Fruit fly (Drosophila melanogaster): Measurements from ENCODE around the gene CG10681.

The CG10681 gene

DNA sequence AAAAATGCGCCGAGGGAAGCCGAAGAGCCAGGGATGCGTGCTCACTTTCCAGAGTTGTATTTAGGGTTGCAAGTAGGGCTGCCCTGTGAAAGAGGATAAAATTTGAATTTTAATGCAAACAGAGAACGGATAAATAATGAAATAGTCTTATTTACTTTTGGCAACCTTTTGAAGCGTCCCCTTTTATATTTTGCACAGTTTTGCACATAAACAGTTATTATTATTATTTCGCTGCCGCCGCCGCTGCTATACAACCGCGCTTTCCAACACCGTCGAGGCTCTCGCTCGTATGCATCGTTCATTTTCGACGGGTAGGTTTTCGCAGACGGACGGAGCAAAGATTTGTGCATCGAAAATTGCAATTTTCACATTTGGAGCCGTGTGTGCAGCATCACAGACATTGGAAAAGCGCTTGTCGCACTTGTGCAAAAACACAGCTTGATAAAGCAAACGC lies 13.5 kb downstream of the CG10681 start, which contains the start of the genes sti and tral (continued):
- TF ChIP-seq croc (GFP tag; conservative IDR thresholded peaks at IDR 0.05) (peak; percentile 70), CG17912 (GFP tag; optimal IDR thresholded peaks at IDR 0.05) (peak; percentile 69), CTCF (GFP tag; optimal IDR thresholded peaks at IDR 0.05) (peak; percentile 74), exex (tag; optimal IDR thresholded peaks at IDR 0.05) (peak; percentile 64), mirr (GFP tag; optimal IDR thresholded peaks at IDR 0.05) (peak; percentile 84), CG2875 (GFP tag; optimal IDR thresholded peaks at IDR 0.05) (peak; percentile 39), cwo (GFP tag; optimal IDR thresholded peaks at IDR 0.05) (peak; percentile 77), ftz-f1 (GFP tag; optimal IDR thresholded peaks at IDR 0.05) (peak; percentile 75), CG8089 (GFP tag; optimal IDR thresholded peaks at IDR 0.05) (peak; percentile 89), Tbp (GFP tag; optimal IDR thresholded peaks at IDR 0.05) (peak; percentile 67), CG17328 (GFP tag; IDR thresholded peaks at IDR 0.05) (peak; percentile 68), ara (GFP tag; IDR thresholded peaks at IDR 0.05) (peak; percentile 87), ato (GFP tag; IDR thresholded peaks at IDR 0.05; ENCODE audit: partially characterized antibody) (no peak), trh (GFP tag; optimal IDR thresholded peaks at IDR 0.05) (peak; percentile 83), CG8388 (GFP tag; optimal IDR thresholded peaks at IDR 0.05) (peak; percentile 69), sna (GFP tag; IDR thresholded peaks at IDR 0.05; ENCODE audit: partially characterized antibody) (0 out of 2 replicates have a peak, but pooled peaks have one; percentile 17), CG17359 (tag; optimal IDR thresholded peaks at IDR 0.05) (peak; percentile 86), zen2 (GFP tag; IDR thresholded peaks at IDR 0.05; ENCODE audit: partially characterized antibody) (no peak), kah (GFP tag; optimal IDR thresholded peaks at IDR 0.05) (peak; percentile 36), CG11093 (GFP tag; IDR thresholded peaks at IDR 0.05) (peak; percentile 82), zfh1 (GFP tag; IDR thresholded peaks at IDR 0.05) (peak; percentile 86), CG6854 (GFP tag; optimal IDR thresholded peaks at IDR 0.05) (peak; percentile 58), disco-r (GFP tag; optimal IDR thresholded peaks at IDR 0.05) (peak; percentile 85), Bteb2 (GFP tag; optimal IDR thresholded peaks at IDR 0.05) (peak; percentile 90), Aef1 (GFP tag; IDR thresholded peaks at IDR 0.05) (peak; percentile 84), sim (GFP tag; IDR thresholded peaks at IDR 0.05) (no peak; the same call in 1 of the 2 replicates), CG31441 (GFP tag; IDR thresholded peaks at IDR 0.05) (peak; percentile 83; the same call in 1 of the 2 replicates), Sox102F (GFP tag; optimal IDR thresholded peaks at IDR 0.05) (peak; percentile 83), Blimp-1 (GFP tag; optimal IDR thresholded peaks at IDR 0.05) (peak; percentile 76), CG13287 (GFP tag; IDR thresholded peaks at IDR 0.05; ENCODE audit: partially characterized antibody) (peak; percentile 44; the same call in 1 of the 2 replicates), crol (GFP tag; IDR thresholded peaks at IDR 0.05) (no peak), Meics (GFP tag; optimal IDR thresholded peaks at IDR 0.05) (peak; percentile 88), ham (GFP tag; IDR thresholded peaks at IDR 0.05) (peak; percentile 52; the same call in 1 of the 2 replicates), lilli (GFP tag; optimal IDR thresholded peaks at IDR 0.05) (peak; percentile 97), Taf1 (GFP tag; IDR thresholded peaks at IDR 0.05) (peak; percentile 73), Spps (tag; optimal IDR thresholded peaks at IDR 0.05) (peak; percentile 70), CG11456 (GFP tag; IDR thresholded peaks at IDR 0.05) (peak; percentile 93), Rfx (GFP tag; IDR thresholded peaks at IDR 0.05) (peak; percentile 92), CG4730 (GFP tag; IDR thresholded peaks at IDR 0.05) (peak; percentile 74), Trl (optimal IDR thresholded peaks at IDR 0.05) (peak in 1 of 2 experiments; percentile 12), Trl (GFP tag; optimal IDR thresholded peaks at IDR 0.05) (peak; percentile 96), nerfin-2 (GFP tag; IDR thresholded peaks at IDR 0.05; ENCODE audit: partially characterized antibody) (0 out of 2 replicates have a peak, but pooled peaks have one; percentile 31), CG14860 (GFP tag; IDR thresholded peaks at IDR 0.05; ENCODE audit: partially characterized antibody) (no peak), CG10959 (GFP tag; IDR thresholded peaks at IDR 0.05) (peak; percentile 72), Atf6 (GFP tag; IDR thresholded peaks at IDR 0.05) (peak; percentile 85), CrebB (tag; optimal IDR thresholded peaks at IDR 0.05) (peak; percentile 75), nmo (GFP tag; optimal IDR thresholded peaks at IDR 0.05) (peak; percentile 88), eyg (GFP tag; optimal IDR thresholded peaks at IDR 0.05) (peak; percentile 87), stwl (tag; optimal IDR thresholded peaks at IDR 0.05) (peak; percentile 86), Dref (GFP tag; IDR thresholded peaks at IDR 0.05) (peak; percentile 53), CG7372 (GFP tag; IDR thresholded peaks at IDR 0.05) (peak; percentile 83)
